Worm (Caenorhabditis elegans) whole organism, midembryonic: ENCODE results near the gene clec-39.

Experiments
- T22C8.4 ChIP-seq: fragments of 200-800 bp; sonication (Bioruptor generic); IDR thresholded peaks from 2 replicates; pipeline ENCODE4 v1.3.6; 2022; ENCODE audit warnings: missing genetic modification characterization, missing compliant biosample characterization
- cog-1 ChIP-seq: sonication (generic microtip); optimal IDR thresholded peaks from 2 replicates; lab custom pipeline; 2016; ENCODE audit warnings: missing genetic modification characterization, missing compliant biosample characterization
- flt-1 ChIP-seq: fragments of 200-800 bp; sonication (Bioruptor generic); IDR thresholded peaks from 2 replicates; pipeline ENCODE4 v1.3.6; 2022; ENCODE audit warnings: missing genetic modification characterization, missing compliant biosample characterization
- klf-2 ChIP-seq: fragments of 200-800 bp; sonication (Bioruptor generic); conservative IDR thresholded peaks from 2 replicates; pipeline ENCODE4 v1.3.6; 2022; ENCODE audit warnings: missing genetic modification reagents, missing genetic modification characterization, missing compliant biosample characterization
- med-1 ChIP-seq: sonication (generic microtip); optimal IDR thresholded peaks from 2 replicates; lab custom pipeline; 2017; ENCODE audit warnings: missing genetic modification characterization, mild to moderate bottlenecking, missing compliant biosample characterization, antibody characterized with exemption, missing genetic modification reagents; ENCODE audit not compliant: insufficient read depth
- ref-1 ChIP-seq: fragments of 200-800 bp; sonication (Bioruptor generic); conservative IDR thresholded peaks from 2 replicates; pipeline ENCODE4 v1.3.6; 2022; ENCODE audit warnings: missing genetic modification reagents, missing genetic modification characterization, missing compliant biosample characterization
- tab-1 ChIP-seq: fragments of 200-800 bp; sonication (Bioruptor generic); IDR thresholded peaks from 2 replicates; pipeline ENCODE4 v1.3.6; 2022; ENCODE audit warnings: missing genetic modification characterization, missing compliant biosample characterization
- ztf-23 ChIP-seq: fragments of 200-800 bp; sonication (Bioruptor generic); IDR thresholded peaks from 2 replicates; pipeline ENCODE4 v1.3.6; 2022; ENCODE audit warnings: missing genetic modification reagents, missing genetic modification characterization, missing compliant biosample characterization
- ztf-29 ChIP-seq: fragments of 200-800 bp; sonication (Bioruptor generic); IDR thresholded peaks from 2 replicates; pipeline ENCODE4 v1.3.6; 2022; ENCODE audit warnings: missing genetic modification reagents, missing genetic modification characterization, missing compliant biosample characterization

Gene clec-39

ce11 chrV:16756166-16756565 is 17.1 kb downstream of the clec-39 start:
- TF ChIP-seq ztf-29 (GFP tag; lab: Robert Waterston, UW): no peak
- TF ChIP-seq T22C8.4 (GFP tag; lab: Robert Waterston, UW): no peak
- no peak for TF ChIP-seq ref-1 (GFP tag; lab: Robert Waterston, UW)
- TF ChIP-seq ztf-23: no peak
- TF ChIP-seq klf-2 (GFP tag; lab: Robert Waterston, UW): no peak
- TF ChIP-seq cog-1 (tag; lab: Kevin White, UChicago): no peak
- no peak for TF ChIP-seq tab-1 (GFP tag; lab: Robert Waterston, UW)
- TF ChIP-seq flt-1: no peak
- no peak for TF ChIP-seq med-1

- TF ChIP-seq tab-1 (GFP tag; lab: Robert Waterston, UW) (no peak), cog-1 (tag; lab: Kevin White, UChicago) (no peak), T22C8.4 (GFP tag; lab: Robert Waterston, UW) (no peak), ref-1 (GFP tag; lab: Robert Waterston, UW) (no peak), med-1 (no peak), ztf-29 (GFP tag; lab: Robert Waterston, UW) (no peak), klf-2 (GFP tag; lab: Robert Waterston, UW) (no peak), ztf-23 (no peak), flt-1 (no peak)
Observed at ce11 chrV:16759937-16760336, 20.9 kb downstream of the clec-39 start.

ce11 chrV:16774428-16774827 is 35.4 kb downstream of the clec-39 start:
- TF ChIP-seq ztf-29 (GFP tag; lab: Robert Waterston, UW) (no peak), T22C8.4 (GFP tag; lab: Robert Waterston, UW) (no peak), klf-2 (GFP tag; lab: Robert Waterston, UW) (no peak), flt-1 (no peak), tab-1 (GFP tag; lab: Robert Waterston, UW) (no peak), cog-1 (tag; lab: Kevin White, UChicago) (no peak), ztf-23 (no peak), ref-1 (GFP tag; lab: Robert Waterston, UW) (no peak), med-1 (no peak)

- no peak for TF ChIP-seq klf-2 (GFP tag; lab: Robert Waterston, UW)
- TF ChIP-seq ztf-23: no peak
- TF ChIP-seq med-1: no peak
- TF ChIP-seq tab-1 (GFP tag; lab: Robert Waterston, UW): no peak
- no peak for TF ChIP-seq ref-1 (GFP tag; lab: Robert Waterston, UW)
- TF ChIP-seq flt-1: no peak
- TF ChIP-seq cog-1 (tag; lab: Kevin White, UChicago): no peak
- TF ChIP-seq ztf-29 (GFP tag; lab: Robert Waterston, UW): no peak
- no peak for TF ChIP-seq T22C8.4 (GFP tag; lab: Robert Waterston, UW)
Observed at ce11 chrV:16778540-16779280, 39.6 kb downstream of the clec-39 start.

- TF ChIP-seq flt-1 (no peak), T22C8.4 (GFP tag; lab: Robert Waterston, UW) (no peak), ztf-29 (GFP tag; lab: Robert Waterston, UW) (no peak), med-1 (no peak)
Observed at ce11 chrV:16779281-16779597, 40.2 kb downstream of the clec-39 start.

ce11 chrV:16779971-16780370 is 40.9 kb downstream of the clec-39 start:
- no peak for TF ChIP-seq ref-1 (GFP tag; lab: Robert Waterston, UW)
- TF ChIP-seq tab-1 (GFP tag; lab: Robert Waterston, UW): no peak
- no peak for TF ChIP-seq ztf-23
- no peak for TF ChIP-seq med-1
- TF ChIP-seq klf-2 (GFP tag; lab: Robert Waterston, UW): no peak
- no peak for TF ChIP-seq cog-1 (tag; lab: Kevin White, UChicago)
- no peak for TF ChIP-seq ztf-29 (GFP tag; lab: Robert Waterston, UW)
- no peak for TF ChIP-seq T22C8.4 (GFP tag; lab: Robert Waterston, UW)
- no peak for TF ChIP-seq flt-1

- no peak for TF ChIP-seq tab-1 (GFP tag; lab: Robert Waterston, UW)
- TF ChIP-seq klf-2 (GFP tag; lab: Robert Waterston, UW): no peak
- TF ChIP-seq med-1: no peak
- TF ChIP-seq T22C8.4 (GFP tag; lab: Robert Waterston, UW): no peak
- no peak for TF ChIP-seq cog-1 (tag; lab: Kevin White, UChicago)
- no peak for TF ChIP-seq ztf-29 (GFP tag; lab: Robert Waterston, UW)
- TF ChIP-seq ztf-23: no peak
- TF ChIP-seq flt-1: no peak
- no peak for TF ChIP-seq ref-1 (GFP tag; lab: Robert Waterston, UW)
Observed at ce11 chrV:16780554-16780953, 41.5 kb downstream of the clec-39 start.

- TF ChIP-seq T22C8.4 (GFP tag; lab: Robert Waterston, UW): no peak
- TF ChIP-seq ztf-23: no peak
- TF ChIP-seq tab-1 (GFP tag; lab: Robert Waterston, UW): no peak
- no peak for TF ChIP-seq ref-1 (GFP tag; lab: Robert Waterston, UW)
- no peak for TF ChIP-seq med-1
- TF ChIP-seq ztf-29 (GFP tag; lab: Robert Waterston, UW): no peak
- TF ChIP-seq flt-1: no peak
- TF ChIP-seq klf-2 (GFP tag; lab: Robert Waterston, UW): no peak
- no peak for TF ChIP-seq cog-1 (tag; lab: Kevin White, UChicago)
Observed at ce11 chrV:16781974-16782373, 42.9 kb downstream of the clec-39 start.

- TF ChIP-seq ztf-29 (GFP tag; lab: Robert Waterston, UW) (no peak), ztf-23 (no peak), ref-1 (GFP tag; lab: Robert Waterston, UW) (no peak), klf-2 (GFP tag; lab: Robert Waterston, UW) (no peak), med-1 (no peak), T22C8.4 (GFP tag; lab: Robert Waterston, UW) (no peak), flt-1 (no peak), tab-1 (GFP tag; lab: Robert Waterston, UW) (no peak), cog-1 (tag; lab: Kevin White, UChicago) (no peak)
Observed at ce11 chrV:16784806-16785205, 45.7 kb downstream of the clec-39 start.

ce11 chrV:16786012-16786411 is 46.9 kb downstream of the clec-39 start:
- no peak for TF ChIP-seq klf-2 (GFP tag; lab: Robert Waterston, UW)
- no peak for TF ChIP-seq ref-1 (GFP tag; lab: Robert Waterston, UW)
- TF ChIP-seq ztf-29 (GFP tag; lab: Robert Waterston, UW): no peak
- TF ChIP-seq med-1: no peak
- TF ChIP-seq T22C8.4 (GFP tag; lab: Robert Waterston, UW): no peak
- no peak for TF ChIP-seq flt-1
- TF ChIP-seq cog-1 (tag; lab: Kevin White, UChicago): no peak
- no peak for TF ChIP-seq ztf-23
- no peak for TF ChIP-seq tab-1 (GFP tag; lab: Robert Waterston, UW)
